Worm (Caenorhabditis elegans) whole organism, mixed stage, embryonic: Measurements from ENCODE around the gene nyn-1.
"Not testable (repeated sequence)": the region's sequence is repeated elsewhere in the genome, so short reads cannot be mapped to it uniquely, and the experiment has no call there.

Experiments used
- M03D4.4 ChIP-seq: sonication (generic microtip); optimal IDR thresholded peaks from 2 replicates; lab custom pipeline; 2017; ENCODE audit warnings: mild to moderate bottlenecking, missing genetic modification characterization, missing compliant biosample characterization
- bed-3 ChIP-seq: fragments of 200-800 bp; sonication (Bioruptor generic); optimal IDR thresholded peaks from 3 replicates; lab custom pipeline; 2018; ENCODE audit warnings: mild to moderate bottlenecking, missing genetic modification characterization, moderate library complexity, missing compliant biosample characterization
- flh-1 ChIP-seq: fragments of 200-800 bp; sonication (Bioruptor generic); optimal IDR thresholded peaks from 2 replicates; lab custom pipeline; 2018; ENCODE audit warnings: mild to moderate bottlenecking, missing genetic modification characterization, moderate library complexity, missing compliant biosample characterization
- lin-13 ChIP-seq: fragments of 150-350 bp; optimal IDR thresholded peaks from 2 replicates; lab custom pipeline; 2014; ENCODE audit warnings: missing biosample characterization, missing genetic modification characterization
- lsy-2 ChIP-seq: fragments of 150-350 bp; optimal IDR thresholded peaks from 2 replicates; lab custom pipeline; 2014; ENCODE audit warnings: missing biosample characterization, missing genetic modification characterization
- mls-2 ChIP-seq: sonication (generic microtip); optimal IDR thresholded peaks from 2 replicates; lab custom pipeline; 2016; ENCODE audit warnings: mild to moderate bottlenecking, missing genetic modification characterization, moderate library complexity, missing compliant biosample characterization
- nhr-12 ChIP-seq: fragments of 150-350 bp; optimal IDR thresholded peaks from 2 replicates; lab custom pipeline; 2014; ENCODE audit warnings: missing biosample characterization, missing genetic modification characterization
- nhr-237 ChIP-seq: fragments of 150-350 bp; optimal IDR thresholded peaks from 2 replicates; lab custom pipeline; 2014; ENCODE audit warnings: missing biosample characterization, missing genetic modification characterization
- nhr-76 ChIP-seq: sonication (generic microtip); optimal IDR thresholded peaks from 2 replicates; lab custom pipeline; 2017; ENCODE audit warnings: missing biosample characterization, missing genetic modification characterization
- snpc-4 ChIP-seq: fragments of 150-350 bp; optimal IDR thresholded peaks from 2 replicates; lab custom pipeline; 2014; ENCODE audit warnings: missing biosample characterization, missing genetic modification characterization
- tbx-8 ChIP-seq: fragments of 200-800 bp; sonication (Bioruptor generic); optimal IDR thresholded peaks from 2 replicates; lab custom pipeline; 2018; ENCODE audit warnings: mild to moderate bottlenecking, missing genetic modification characterization, moderate library complexity, missing compliant biosample characterization
- unc-39 ChIP-seq: fragments of 150-350 bp; optimal IDR thresholded peaks from 2 replicates; lab custom pipeline; 2014; ENCODE audit warnings: missing biosample characterization, missing genetic modification characterization
- unc-62 ChIP-seq: fragments of 150-350 bp; optimal IDR thresholded peaks from 2 replicates; lab custom pipeline; 2014; ENCODE audit warnings: missing biosample characterization, missing genetic modification reagents, missing genetic modification characterization
- ztf-11 ChIP-seq: fragments of 150-350 bp; optimal IDR thresholded peaks from 2 replicates; lab custom pipeline; 2014; ENCODE audit warnings: missing biosample characterization, missing genetic modification characterization

- TF ChIP-seq tbx-8 (GFP tag; lab: Kevin White, UChicago); ztf-11 (tag; lab: Kevin White, UChicago); mls-2 (tag; lab: Kevin White, UChicago); lsy-2 (tag; lab: Kevin White, UChicago); unc-39 (tag; lab: Kevin White, UChicago); nhr-12 (tag; lab: Kevin White, UChicago); flh-1 (GFP tag; lab: Kevin White, UChicago); snpc-4; unc-62 (GFP tag; lab: Kevin White, UChicago); bed-3; nhr-237 (tag; lab: Kevin White, UChicago); M03D4.4 (tag; lab: Kevin White, UChicago); lin-13 (tag; lab: Kevin White, UChicago); nhr-76: not testable (repeated sequence)
Observed at ce11 chrIV:13651411-13651810, 35.4 kb downstream of the nyn-1 start, which contains the start of gene C08F11.12.
